Fruit fly (Drosophila melanogaster) whole organism, embryonic: ENCODE measurements around the gene AstA.

Experiments
- ATbp ChIP-seq: fragments of 200-800 bp; sonication (Bioruptor generic); optimal IDR thresholded peaks from 2 replicates; lab custom pipeline; 2017; ENCODE audit warnings: missing biosample characterization, mild to moderate bottlenecking, missing genetic modification characterization, missing genetic modification reagents
- Atf-2 ChIP-seq: fragments of 200-800 bp; sonication (Bioruptor generic); optimal IDR thresholded peaks from 2 replicates; lab custom pipeline; 2016; ENCODE audit warnings: missing biosample characterization, missing genetic modification characterization
- Atf6 ChIP-seq: fragments of 200-800 bp; sonication (Bioruptor generic); IDR thresholded peaks from 2 replicates; pipeline ENCODE4 v1.3.6; 2022; ENCODE audit warnings: missing biosample characterization, missing genetic modification characterization
- Bdp1 ChIP-seq: fragments of 200-800 bp; sonication (Bioruptor generic); optimal IDR thresholded peaks from 3 replicates; lab custom pipeline; 2016; ENCODE audit warnings: missing biosample characterization, missing genetic modification characterization
- Blimp-1 ChIP-seq: fragments of 200-800 bp; sonication (Bioruptor generic); optimal IDR thresholded peaks from 3 replicates; lab custom pipeline; 2018; ENCODE audit warnings: missing biosample characterization, missing genetic modification characterization, mild to moderate bottlenecking, moderate library complexity, missing genetic modification reagents
- CG10979 ChIP-seq: fragments of 200-800 bp; sonication (Bioruptor generic); optimal IDR thresholded peaks from 2 replicates; lab custom pipeline; 2018; ENCODE audit warnings: missing biosample characterization, mild to moderate bottlenecking, missing genetic modification characterization, moderate library complexity
- CG11085 ChIP-seq: fragments of 200-800 bp; sonication (Bioruptor generic); IDR thresholded peaks from 2 replicates; pipeline ENCODE4 v1.3.6; 2022; ENCODE audit warnings: missing biosample characterization, missing genetic modification characterization
- CG11093 ChIP-seq: fragments of 200-800 bp; sonication (Bioruptor generic); IDR thresholded peaks from 3 replicates; pipeline ENCODE4 v1.3.6; 2022; ENCODE audit warnings: missing biosample characterization, missing genetic modification characterization
- CG11247 ChIP-seq: fragments of 200-800 bp; sonication (Bioruptor generic); IDR thresholded peaks from 2 replicates; pipeline ENCODE4 v1.3.6; 2022; ENCODE audit warnings: missing biosample characterization, missing genetic modification characterization
- CG11398 ChIP-seq: fragments of 200-800 bp; sonication (Bioruptor generic); optimal IDR thresholded peaks from 2 replicates; lab custom pipeline; 2016; ENCODE audit warnings: missing biosample characterization, missing genetic modification characterization
- CG11696 ChIP-seq: fragments of 200-800 bp; sonication (Bioruptor generic); IDR thresholded peaks from 2 replicates; pipeline ENCODE4 v1.3.6; 2022; ENCODE audit warnings: missing biosample characterization, missing genetic modification characterization
- CG12236 ChIP-seq: fragments of 200-800 bp; sonication (Bioruptor generic); optimal IDR thresholded peaks from 2 replicates; lab custom pipeline; 2016; ENCODE audit warnings: missing biosample characterization, missing genetic modification characterization
- CG15073 ChIP-seq: fragments of 200-800 bp; sonication (Bioruptor generic); optimal IDR thresholded peaks from 2 replicates; lab custom pipeline; 2016; ENCODE audit warnings: missing biosample characterization, missing genetic modification characterization
- CG15601 ChIP-seq: fragments of 200-800 bp; sonication (Bioruptor generic); optimal IDR thresholded peaks from 3 replicates; lab custom pipeline; 2019; ENCODE audit warnings: missing biosample characterization, mild to moderate bottlenecking, missing genetic modification characterization, moderate library complexity
- CG15696 ChIP-seq: fragments of 200-800 bp; sonication (Bioruptor generic); optimal IDR thresholded peaks from 2 replicates; lab custom pipeline; 2019; ENCODE audit warnings: missing biosample characterization, mild to moderate bottlenecking, missing genetic modification characterization, moderate library complexity
- CG1603 ChIP-seq: fragments of 200-800 bp; sonication (Bioruptor generic); optimal IDR thresholded peaks from 2 replicates; lab custom pipeline; 2019; ENCODE audit warnings: missing biosample characterization, mild to moderate bottlenecking, missing genetic modification characterization, moderate library complexity
- CG2129 ChIP-seq: fragments of 200-800 bp; sonication (Bioruptor generic); IDR thresholded peaks from 2 replicates; pipeline ENCODE4 v1.3.6; 2022; ENCODE audit warnings: missing biosample characterization, missing genetic modification characterization; ENCODE audit not compliant: partially characterized antibody
- CG30020 ChIP-seq: fragments of 200-800 bp; optimal IDR thresholded peaks from 2 replicates; lab custom pipeline; 2019; ENCODE audit warnings: missing biosample characterization, mild to moderate bottlenecking, missing genetic modification characterization, moderate library complexity
- CG30431 ChIP-seq: fragments of 200-800 bp; sonication (Bioruptor generic); optimal IDR thresholded peaks from 2 replicates; lab custom pipeline; 2017; ENCODE audit warnings: missing biosample characterization, missing genetic modification characterization
- CG31388 ChIP-seq: fragments of 200-800 bp; sonication (Bioruptor generic); optimal IDR thresholded peaks from 2 replicates; lab custom pipeline; 2016; ENCODE audit warnings: missing biosample characterization, missing genetic modification characterization
- CG32772 ChIP-seq: fragments of 200-800 bp; sonication (Bioruptor generic); IDR thresholded peaks from 2 replicates; pipeline ENCODE4 v1.3.6; 2022; ENCODE audit warnings: missing biosample characterization, missing genetic modification characterization
- CG3838 ChIP-seq: fragments of 200-800 bp; sonication (Bioruptor generic); optimal IDR thresholded peaks from 3 replicates; lab custom pipeline; 2016; ENCODE audit warnings: missing biosample characterization, missing genetic modification characterization
- CG4730 ChIP-seq: fragments of 200-800 bp; sonication (Bioruptor generic); IDR thresholded peaks from 2 replicates; pipeline ENCODE4 v1.3.6; 2022; ENCODE audit warnings: missing biosample characterization, missing genetic modification characterization
- CG6175 ChIP-seq: fragments of 200-800 bp; sonication (Bioruptor generic); IDR thresholded peaks from 3 replicates; pipeline ENCODE4 v1.3.6; 2022; ENCODE audit warnings: missing biosample characterization, missing genetic modification characterization
- CG6813 ChIP-seq: fragments of 200-800 bp; sonication (Bioruptor generic); optimal IDR thresholded peaks from 2 replicates; lab custom pipeline; 2017; ENCODE audit warnings: missing biosample characterization, missing genetic modification characterization, mild to moderate bottlenecking, moderate library complexity, missing genetic modification reagents
- CG7839 ChIP-seq: fragments of 200-800 bp; sonication (Bioruptor generic); optimal IDR thresholded peaks from 3 replicates; lab custom pipeline; 2018; ENCODE audit warnings: missing biosample characterization, mild to moderate bottlenecking, missing genetic modification characterization, moderate library complexity
- CG7928 ChIP-seq: fragments of 200-800 bp; sonication (Bioruptor generic); optimal IDR thresholded peaks from 2 replicates; lab custom pipeline; 2017; ENCODE audit warnings: missing biosample characterization, mild to moderate bottlenecking, missing genetic modification characterization
- CG8089 ChIP-seq: fragments of 200-800 bp; sonication (Bioruptor generic); optimal IDR thresholded peaks from 3 replicates; lab custom pipeline; 2016; ENCODE audit warnings: missing biosample characterization, missing genetic modification characterization
- CoRest ChIP-seq: fragments of 200-800 bp; sonication (Bioruptor generic); optimal IDR thresholded peaks from 3 replicates; lab custom pipeline; 2018; ENCODE audit warnings: missing biosample characterization, mild to moderate bottlenecking, missing genetic modification characterization, moderate library complexity
- Dip3 ChIP-seq: fragments of 200-800 bp; sonication (Bioruptor generic); optimal IDR thresholded peaks from 3 replicates; lab custom pipeline; 2016; ENCODE audit warnings: missing biosample characterization, missing genetic modification characterization
- Drgx ChIP-seq: fragments of 200-800 bp; sonication (Bioruptor generic); IDR thresholded peaks from 2 replicates; pipeline ENCODE4 v1.3.6; 2022; ENCODE audit warnings: missing biosample characterization, missing genetic modification characterization
- Gsc ChIP-seq: fragments of 200-800 bp; sonication (Bioruptor generic); IDR thresholded peaks from 2 replicates; pipeline ENCODE4 v1.3.6; 2022; ENCODE audit warnings: missing biosample characterization, missing genetic modification characterization
- HHEX ChIP-seq: fragments of 200-800 bp; sonication (Bioruptor generic); optimal IDR thresholded peaks from 3 replicates; lab custom pipeline; 2017; ENCODE audit warnings: missing biosample characterization, mild to moderate bottlenecking, missing genetic modification characterization, missing genetic modification reagents
- Mad ChIP-seq: fragments of 200-800 bp; sonication (Bioruptor generic); optimal IDR thresholded peaks from 2 replicates; lab custom pipeline; 2016; ENCODE audit warnings: missing biosample characterization, missing genetic modification characterization
- Nf-YA ChIP-seq: fragments of 200-800 bp; sonication (Bioruptor generic); IDR thresholded peaks from 2 replicates; pipeline ENCODE4 v1.3.6; 2022; ENCODE audit warnings: missing biosample characterization, missing genetic modification characterization
- Six4 ChIP-seq: fragments of 200-800 bp; sonication (Bioruptor generic); optimal IDR thresholded peaks from 2 replicates; lab custom pipeline; 2016; ENCODE audit warnings: missing biosample characterization, missing genetic modification characterization
- Ssrp ChIP-seq: fragments of 200-800 bp; sonication (Bioruptor generic); optimal IDR thresholded peaks from 2 replicates; lab custom pipeline; 2018; ENCODE audit warnings: missing biosample characterization, mild to moderate bottlenecking, missing genetic modification characterization, moderate library complexity
- ci ChIP-seq: fragments of 200-800 bp; sonication (Bioruptor generic); IDR thresholded peaks from 3 replicates; pipeline ENCODE4 v1.3.6; 2022; ENCODE audit warnings: missing biosample characterization, missing genetic modification characterization
- eyg ChIP-seq: fragments of 200-800 bp; sonication (Bioruptor generic); optimal IDR thresholded peaks from 3 replicates; lab custom pipeline; 2016; ENCODE audit warnings: missing biosample characterization, missing genetic modification characterization
- fd102C ChIP-seq: fragments of 200-800 bp; sonication (Bioruptor generic); optimal IDR thresholded peaks from 2 replicates; lab custom pipeline; 2018; ENCODE audit warnings: missing biosample characterization, mild to moderate bottlenecking, missing genetic modification characterization, moderate library complexity
- hb ChIP-seq: fragments of 200-800 bp; sonication (Bioruptor generic); IDR thresholded peaks from 3 replicates; pipeline ENCODE4 v1.3.6; 2022; ENCODE audit warnings: missing biosample characterization, missing genetic modification characterization; ENCODE audit not compliant: partially characterized antibody
- mirr ChIP-seq: fragments of 200-800 bp; sonication (Bioruptor generic); optimal IDR thresholded peaks from 3 replicates; lab custom pipeline; 2018; ENCODE audit warnings: missing biosample characterization, mild to moderate bottlenecking, missing genetic modification characterization
- peb ChIP-seq: fragments of 200-800 bp; sonication (Bioruptor generic); IDR thresholded peaks from 2 replicates; pipeline ENCODE4 v1.3.6; 2022; ENCODE audit warnings: missing biosample characterization, missing genetic modification characterization
- sisA ChIP-seq: fragments of 200-800 bp; sonication (Bioruptor generic); IDR thresholded peaks from 2 replicates; pipeline ENCODE4 v1.3.6; 2022; ENCODE audit warnings: missing biosample characterization, missing genetic modification characterization
- slbo ChIP-seq: fragments of 200-800 bp; sonication (Bioruptor generic); IDR thresholded peaks from 2 replicates; pipeline ENCODE4 v1.3.6; 2022; ENCODE audit warnings: missing biosample characterization, missing genetic modification characterization
- tll ChIP-seq, 2 experiments: fragments of 200-800 bp in 1 of 2; fragments of >200 bp in 1 of 2; sonication (Bioruptor generic) in 1 of 2; optimal IDR thresholded peaks; 2 replicates each; lab custom pipeline; 2017 to 2019; ENCODE audit warnings: missing biosample characterization in 2 of 2, missing genetic modification characterization in 2 of 2, mild to moderate bottlenecking in 1 of 2, moderate library complexity in 1 of 2
- trem ChIP-seq: fragments of 200-800 bp; optimal IDR thresholded peaks from 3 replicates; lab custom pipeline; 2019; ENCODE audit warnings: missing biosample characterization, mild to moderate bottlenecking, missing genetic modification characterization, moderate library complexity
- trh ChIP-seq: fragments of 200-800 bp; sonication (Bioruptor generic); optimal IDR thresholded peaks from 2 replicates; lab custom pipeline; 2016; ENCODE audit warnings: missing biosample characterization, missing genetic modification characterization
- zf30C ChIP-seq: fragments of 200-800 bp; sonication (Bioruptor generic); optimal IDR thresholded peaks from 3 replicates; lab custom pipeline; 2018; ENCODE audit warnings: missing biosample characterization, mild to moderate bottlenecking, missing genetic modification characterization

AstA gene

dm6 chr3R:24810844-24811625, 46.2 kb upstream of the AstA start (continued):
- TF ChIP-seq CG7928 (GFP tag; lab: Kevin White, UChicago) (peak; percentile 69), trh (GFP tag; lab: Kevin White, UChicago) (no peak), CG11093 (GFP tag; lab: Robert Waterston, UW) (peak; percentile 80), CG11696 (GFP tag; lab: Robert Waterston, UW) (peak; percentile 88), fd102C (GFP tag; lab: Kevin White, UChicago) (no peak), CG6813 (GFP tag; lab: Kevin White, UChicago) (peak; percentile 90), Atf-2 (GFP tag; lab: Kevin White, UChicago) (peak; percentile 63), sisA (peak; percentile 87), Dip3 (GFP tag; lab: Kevin White, UChicago) (peak; percentile 93), CG6175 (peak; percentile 79; the same call in 2 of the 3 replicates), mirr (GFP tag; lab: Kevin White, UChicago) (peak; percentile 92), CG31388 (GFP tag; lab: Kevin White, UChicago) (peak; percentile 28), slbo (GFP tag; lab: Robert Waterston, UW) (peak; percentile 94), CG30431 (GFP tag; lab: Kevin White, UChicago) (peak; percentile 73), tll (GFP tag; optimal IDR thresholded peaks at IDR 0.05; lab: Kevin White, UChicago) (no peak), Gsc (GFP tag; lab: Robert Waterston, UW) (no peak), CG32772 (GFP tag; lab: Robert Waterston, UW) (peak; percentile 82), CG15601 (tag; lab: Kevin White, UChicago) (peak; percentile 68), trem (tag; lab: Kevin White, UChicago) (peak; percentile 27), Blimp-1 (GFP tag; lab: Kevin White, UChicago) (peak; percentile 81), Atf6 (peak; percentile 94), Nf-YA (peak; percentile 82), CG3838 (GFP tag; lab: Kevin White, UChicago) (peak; percentile 42), CG7839 (tag; lab: Kevin White, UChicago) (peak; percentile 92), Mad (GFP tag; lab: Kevin White, UChicago) (peak; percentile 86), zf30C (GFP tag; lab: Kevin White, UChicago) (no peak), Ssrp (peak; percentile 79), CG4730 (peak; percentile 85), CG1603 (tag; lab: Kevin White, UChicago) (peak; percentile 91), CG30020 (tag; lab: Kevin White, UChicago) (peak; percentile 41), CG15073 (GFP tag; lab: Kevin White, UChicago) (peak; percentile 17), CG11085 (GFP tag; lab: Robert Waterston, UW) (peak; percentile 63; the same call in 1 of the 2 replicates), CG2129 (GFP tag; lab: Robert Waterston, UW) (no peak), ci (GFP tag; lab: Robert Waterston, UW) (peak; percentile 94), CG11398 (peak; percentile 71), CG15696 (tag; lab: Kevin White, UChicago) (peak; percentile 30), HHEX (GFP tag; lab: Kevin White, UChicago) (peak; percentile 90), peb (peak; percentile 75), Drgx (GFP tag; lab: Robert Waterston, UW) (peak; percentile 95), CG12236 (peak; percentile 52), CG8089 (GFP tag; lab: Kevin White, UChicago) (peak; percentile 74), Six4 (peak; percentile 75), CG10979 (tag; lab: Kevin White, UChicago) (peak; percentile 70), eyg (GFP tag; lab: Kevin White, UChicago) (peak; percentile 64), Bdp1 (peak; percentile 70), ATbp (GFP tag; lab: Kevin White, UChicago) (peak; percentile 78), CG11247 (GFP tag; lab: Robert Waterston, UW) (peak; percentile 84), CoRest (tag; lab: Kevin White, UChicago) (peak; percentile 91), hb (no peak)
